Worm (Caenorhabditis elegans) whole organism, L3 larva: ENCODE data around the gene srbc-9.

Experiments used
- R02D3.7 ChIP-seq: fragments of 150-350 bp; optimal IDR thresholded peaks from 2 replicates; lab custom pipeline; 2014; ENCODE audit warnings: missing biosample characterization, missing genetic modification characterization
- ZK546.5 ChIP-seq: sonication (generic microtip); optimal IDR thresholded peaks from 2 replicates; lab custom pipeline; 2017; ENCODE audit warnings: missing biosample characterization, missing genetic modification characterization
- aly-2 ChIP-seq: fragments of 150-350 bp; optimal IDR thresholded peaks from 2 replicates; lab custom pipeline; 2014; ENCODE audit warnings: missing biosample characterization, missing genetic modification characterization
- ama-1 ChIP-seq: fragments of 150-350 bp; optimal IDR thresholded peaks from 2 replicates; lab custom pipeline; 2018
- ceh-28 ChIP-seq: fragments of 150-350 bp; optimal IDR thresholded peaks from 2 replicates; lab custom pipeline; 2014; ENCODE audit warnings: missing biosample characterization, missing genetic modification reagents, missing genetic modification characterization
- ceh-82 ChIP-seq: fragments of 150-350 bp; optimal IDR thresholded peaks from 2 replicates; lab custom pipeline; 2014; ENCODE audit warnings: missing biosample characterization, missing genetic modification characterization
- ceh-9 ChIP-seq: sonication (generic microtip); optimal IDR thresholded peaks from 2 replicates; lab custom pipeline; 2018; ENCODE audit warnings: missing biosample characterization, missing genetic modification characterization
- daf-12 ChIP-seq: fragments of 150-350 bp; optimal IDR thresholded peaks from 2 replicates; lab custom pipeline; 2014; ENCODE audit warnings: missing biosample characterization, missing genetic modification reagents, missing genetic modification characterization
- egl-27 ChIP-seq: sonication (generic microtip); optimal IDR thresholded peaks from 4 replicates; lab custom pipeline; 2017; ENCODE audit warnings: missing biosample characterization, missing genetic modification reagents, missing genetic modification characterization
- egl-5 ChIP-seq: fragments of 150-350 bp; optimal IDR thresholded peaks from 2 replicates; lab custom pipeline; 2017; ENCODE audit warnings: missing biosample characterization, missing genetic modification reagents, missing genetic modification characterization, inconsistent platforms
- elt-1 ChIP-seq: fragments of 150-350 bp; optimal IDR thresholded peaks from 2 replicates; lab custom pipeline; 2014; ENCODE audit warnings: missing biosample characterization, missing genetic modification characterization
- elt-2 ChIP-seq: sonication (generic microtip); optimal IDR thresholded peaks from 2 replicates; lab custom pipeline; 2016; ENCODE audit warnings: missing genetic modification reagents, mild to moderate bottlenecking, missing genetic modification characterization, missing compliant biosample characterization
- elt-3 ChIP-seq, 3 experiments: fragments of 150-350 bp in 1 of 3; sonication (generic microtip) in 2 of 3; optimal IDR thresholded peaks; 2 replicates in 2 of 3; 4 replicates in 1 of 3; lab custom pipeline; 2014 to 2017; ENCODE audit warnings: missing biosample characterization in 3 of 3, missing genetic modification characterization in 3 of 3
- eor-1 ChIP-seq, 2 experiments: fragments of 150-350 bp; optimal IDR thresholded peaks; 2 replicates each; lab custom pipeline; 2014 to 2018; ENCODE audit warnings: missing biosample characterization in 2 of 2, missing genetic modification characterization in 2 of 2
- fkh-2 ChIP-seq: fragments of 150-350 bp; optimal IDR thresholded peaks from 2 replicates; lab custom pipeline; 2014; ENCODE audit warnings: missing biosample characterization, missing genetic modification reagents, missing genetic modification characterization
- fos-1 ChIP-seq: fragments of 150-350 bp; optimal IDR thresholded peaks from 2 replicates; lab custom pipeline; 2014; ENCODE audit warnings: missing biosample characterization, missing genetic modification characterization
- hmg-11 ChIP-seq: sonication (generic microtip); optimal IDR thresholded peaks from 2 replicates; lab custom pipeline; 2016; ENCODE audit warnings: missing genetic modification characterization, missing compliant biosample characterization
- jun-1 ChIP-seq: fragments of 150-350 bp; optimal IDR thresholded peaks from 2 replicates; lab custom pipeline; 2014; ENCODE audit warnings: missing biosample characterization, missing genetic modification reagents, missing genetic modification characterization
- lin-15B ChIP-seq: fragments of 150-350 bp; optimal IDR thresholded peaks from 2 replicates; lab custom pipeline; 2014; ENCODE audit warnings: missing biosample characterization, missing genetic modification characterization
- lin-39 ChIP-seq: fragments of 150-350 bp; optimal IDR thresholded peaks from 2 replicates; lab custom pipeline; 2018; ENCODE audit warnings: missing biosample characterization, missing genetic modification reagents, missing genetic modification characterization
- lsy-12 ChIP-seq: sonication (generic microtip); optimal IDR thresholded peaks from 2 replicates; lab custom pipeline; 2016; ENCODE audit warnings: mild to moderate bottlenecking, missing genetic modification characterization, missing compliant biosample characterization
- mdl-1 ChIP-seq: fragments of 150-350 bp; optimal IDR thresholded peaks from 2 replicates; lab custom pipeline; 2014; ENCODE audit warnings: missing biosample characterization, missing genetic modification characterization
- nfya-1 ChIP-seq: sonication (generic microtip); optimal IDR thresholded peaks from 2 replicates; lab custom pipeline; 2017; ENCODE audit warnings: missing genetic modification characterization, mild to moderate bottlenecking, missing compliant biosample characterization, antibody characterized with exemption, moderate library complexity; ENCODE audit not compliant: insufficient read depth
- nhr-11 ChIP-seq: fragments of 150-350 bp; optimal IDR thresholded peaks from 2 replicates; lab custom pipeline; 2014; ENCODE audit warnings: missing biosample characterization, missing genetic modification characterization
- nhr-12 ChIP-seq: fragments of 150-350 bp; optimal IDR thresholded peaks from 2 replicates; lab custom pipeline; 2014; ENCODE audit warnings: missing biosample characterization, missing genetic modification characterization
- nhr-23 ChIP-seq: fragments of 150-350 bp; optimal IDR thresholded peaks from 2 replicates; lab custom pipeline; 2014; ENCODE audit warnings: missing biosample characterization, missing genetic modification reagents, missing genetic modification characterization
- nhr-25 ChIP-seq: sonication (generic microtip); optimal IDR thresholded peaks from 2 replicates; lab custom pipeline; 2017; ENCODE audit warnings: missing biosample characterization, missing genetic modification characterization
- nhr-28 ChIP-seq: fragments of 150-350 bp; optimal IDR thresholded peaks from 2 replicates; lab custom pipeline; 2014; ENCODE audit warnings: missing biosample characterization, missing genetic modification characterization
- nhr-43 ChIP-seq: sonication (generic microtip); optimal IDR thresholded peaks from 2 replicates; lab custom pipeline; 2016; ENCODE audit warnings: mild to moderate bottlenecking, missing genetic modification characterization, missing compliant biosample characterization; ENCODE audit not compliant: poor library complexity, severe bottlenecking
- nhr-67 ChIP-seq: fragments of 150-350 bp; optimal IDR thresholded peaks from 2 replicates; lab custom pipeline; 2014; ENCODE audit warnings: missing biosample characterization, missing genetic modification characterization
- nhr-76 ChIP-seq: fragments of 150-350 bp; sonication (generic microtip); optimal IDR thresholded peaks from 5 replicates; lab custom pipeline; 2014; ENCODE audit warnings: missing biosample characterization, missing genetic modification characterization
- pha-4 ChIP-seq: fragments of 150-350 bp; optimal IDR thresholded peaks from 2 replicates; lab custom pipeline; 2014; ENCODE audit warnings: missing biosample characterization, missing genetic modification reagents, missing genetic modification characterization
- pqm-1 ChIP-seq: fragments of 150-350 bp; optimal IDR thresholded peaks from 2 replicates; lab custom pipeline; 2017; ENCODE audit warnings: missing biosample characterization, missing genetic modification characterization, inconsistent platforms
- sea-2 ChIP-seq: fragments of 150-350 bp; sonication (generic microtip); optimal IDR thresholded peaks from 4 replicates; lab custom pipeline; 2014; ENCODE audit warnings: missing biosample characterization, missing genetic modification reagents, missing genetic modification characterization
- skn-1 ChIP-seq: fragments of 150-350 bp; optimal IDR thresholded peaks from 2 replicates; lab custom pipeline; 2014; ENCODE audit warnings: missing biosample characterization, missing genetic modification characterization
- snpc-4 ChIP-seq: fragments of 150-350 bp; optimal IDR thresholded peaks from 2 replicates; lab custom pipeline; 2014; ENCODE audit warnings: missing biosample characterization, missing genetic modification characterization
- tbx-2 ChIP-seq: sonication (generic microtip); optimal IDR thresholded peaks from 2 replicates; lab custom pipeline; 2016; ENCODE audit warnings: mild to moderate bottlenecking, missing genetic modification characterization, missing compliant biosample characterization
- unc-39 ChIP-seq: sonication (generic microtip); optimal IDR thresholded peaks from 4 replicates; lab custom pipeline; 2017; ENCODE audit warnings: missing biosample characterization, missing genetic modification characterization
- unc-62 ChIP-seq: fragments of 150-350 bp; sonication (generic microtip); optimal IDR thresholded peaks from 4 replicates; lab custom pipeline; 2014; ENCODE audit warnings: missing biosample characterization, missing genetic modification reagents, missing genetic modification characterization
- zag-1 ChIP-seq: fragments of 150-350 bp; optimal IDR thresholded peaks from 2 replicates; lab custom pipeline; 2014; ENCODE audit warnings: missing biosample characterization, missing genetic modification characterization
- ztf-11 ChIP-seq: fragments of 150-350 bp; optimal IDR thresholded peaks from 2 replicates; lab custom pipeline; 2014; ENCODE audit warnings: missing biosample characterization, missing genetic modification characterization
- ztf-4 ChIP-seq: fragments of 150-350 bp; optimal IDR thresholded peaks from 2 replicates; lab custom pipeline; 2014; ENCODE audit warnings: missing biosample characterization, missing genetic modification characterization

The srbc-9 gene

DNA sequence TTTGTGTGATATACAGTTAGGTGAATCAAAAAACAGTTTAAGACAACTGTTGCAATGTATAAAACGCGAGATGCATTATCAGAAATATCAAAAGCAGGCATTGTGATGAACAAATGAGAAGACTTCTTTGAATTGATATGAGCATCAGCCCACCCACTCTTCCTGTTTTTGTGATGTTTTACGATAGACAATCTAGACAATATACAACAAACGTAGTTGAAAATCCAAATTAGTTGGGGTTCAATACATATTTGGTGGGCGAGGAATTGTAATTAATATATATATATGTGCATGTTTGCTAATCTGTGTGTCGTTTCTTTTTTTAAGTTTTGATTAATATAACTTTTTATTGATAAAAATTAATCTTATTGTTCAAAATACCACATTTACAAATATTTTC lies 17.4 kb downstream of the srbc-9 start, which contains the start of gene str-28:
Gene str-28, minus strand, starts transcription at position 101 of the 400 bp plus-strand sequence.
- no peak for TF ChIP-seq ceh-9 (tag; lab: Kevin White, UChicago)
- TF ChIP-seq aly-2 (tag; lab: Kevin White, UChicago): no peak
- TF ChIP-seq ceh-82 (tag; lab: Kevin White, UChicago): no peak
- no peak for TF ChIP-seq nhr-23 (tag; lab: Kevin White, UChicago)
- TF ChIP-seq ztf-11: no peak
- TF ChIP-seq eor-1 (tag; optimal IDR thresholded peaks at IDR 0.05; lab: Kevin White, UChicago): no peak
- TF ChIP-seq ZK546.5: no peak
- TF ChIP-seq elt-3 (tag; optimal IDR thresholded peaks at IDR 0.05; lab: Kevin White, UChicago): no peak
- TF ChIP-seq ztf-4 (tag; lab: Kevin White, UChicago): no peak
- TF ChIP-seq zag-1 (tag; lab: Kevin White, UChicago): no peak
- TF ChIP-seq nhr-12: no peak
- TF ChIP-seq lin-39 (tag; lab: Kevin White, UChicago): no peak
- no peak for TF ChIP-seq skn-1 (tag; lab: Kevin White, UChicago)
- no peak for TF ChIP-seq tbx-2
- no peak for TF ChIP-seq R02D3.7 (tag; lab: Kevin White, UChicago)
- no peak for TF ChIP-seq elt-2 (tag; lab: Kevin White, UChicago)
- no peak for TF ChIP-seq sea-2
- TF ChIP-seq daf-12: no peak
- TF ChIP-seq, all 47 proteins: peak for 0

DNA sequence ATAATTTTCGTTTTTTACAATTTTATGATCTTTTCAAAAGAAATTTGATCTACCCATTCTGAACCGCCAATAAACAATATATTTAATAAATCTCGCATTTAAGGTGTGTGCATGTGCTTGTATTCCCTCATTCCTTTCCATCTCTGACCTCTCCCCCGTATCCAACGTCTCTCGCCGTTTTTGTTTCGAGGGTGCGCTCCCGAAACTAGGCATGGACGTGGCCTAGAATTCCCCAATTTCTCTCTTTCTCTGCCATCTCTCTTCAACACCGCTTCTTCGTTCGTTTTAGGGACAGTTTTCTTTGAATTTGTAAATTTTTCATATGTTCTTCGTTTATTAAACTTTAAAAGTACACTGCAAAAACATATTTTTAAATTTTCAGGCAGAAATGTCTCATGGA lies 24.7 kb downstream of the srbc-9 start, which contains the start of gene F25E5.1:
Gene F25E5.1, plus strand, starts transcription at position 376 of the 400 bp plus-strand sequence.
- TF ChIP-seq mdl-1 (tag; lab: Kevin White, UChicago) (no peak), tbx-2 (no peak), nhr-67 (tag; lab: Kevin White, UChicago) (no peak), ZK546.5 (no peak), elt-1 (tag; lab: Kevin White, UChicago) (no peak), hmg-11 (tag; lab: Kevin White, UChicago) (peak; percentile 80), nhr-76 (tag; lab: Kevin White, UChicago) (no peak), snpc-4 (tag; lab: Kevin White, UChicago) (peak; percentile 76), elt-2 (tag; lab: Kevin White, UChicago) (peak; percentile 40), aly-2 (tag; lab: Kevin White, UChicago) (no peak), nhr-43 (tag; lab: Kevin White, UChicago) (peak; percentile 57), ceh-28 (no peak), ztf-11 (no peak), pqm-1 (peak; percentile 39), sea-2 (no peak), jun-1 (tag; lab: Kevin White, UChicago) (no peak), unc-39 (tag; lab: Kevin White, UChicago) (no peak), egl-5 (tag; lab: Kevin White, UChicago) (peak; percentile 50), pha-4 (no peak), nhr-28 (tag; lab: Kevin White, UChicago) (no peak), nfya-1 (peak; percentile 71), fos-1 (no peak), skn-1 (tag; lab: Kevin White, UChicago) (no peak), nhr-25 (peak; percentile 65), fkh-2 (tag; lab: Kevin White, UChicago) (no peak), egl-27 (tag; lab: Kevin White, UChicago) (no peak), unc-62 (GFP tag; lab: Kevin White, UChicago) (no peak), nhr-11 (tag; lab: Kevin White, UChicago) (no peak), lin-15B (peak; percentile 77), ceh-82 (tag; lab: Kevin White, UChicago) (no peak), lsy-12 (tag; lab: Kevin White, UChicago) (no peak), nhr-23 (tag; lab: Kevin White, UChicago) (no peak), ama-1 (no peak)

DNA sequence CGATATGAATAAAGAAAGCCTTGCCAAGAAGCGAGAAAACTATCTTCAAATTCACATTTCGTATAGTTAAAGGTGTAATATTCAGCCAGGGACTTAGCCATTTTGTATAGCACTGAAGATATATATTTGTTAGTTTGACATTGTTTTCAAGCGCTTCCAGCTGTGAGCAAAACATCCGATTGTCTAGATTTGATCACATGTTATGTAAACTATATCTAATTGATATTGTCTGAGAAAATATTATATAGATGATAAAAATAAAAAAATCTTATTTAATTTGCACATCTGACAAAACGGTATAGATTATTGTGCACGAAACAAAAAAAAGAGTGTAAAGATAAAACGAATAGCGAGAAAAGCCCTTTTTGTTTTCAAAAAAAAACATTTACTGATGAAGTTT lies 25.5 kb downstream of the srbc-9 start, which contains the start of gene srh-89:
Gene srh-89, minus strand, starts transcription at position 101 of the 400 bp plus-strand sequence.
- TF ChIP-seq fos-1: no peak
- no peak for TF ChIP-seq ceh-28
- TF ChIP-seq ceh-9 (tag; lab: Kevin White, UChicago): no peak
- no peak for TF ChIP-seq lin-39 (tag; lab: Kevin White, UChicago)
- no peak for TF ChIP-seq elt-3 (tag; optimal IDR thresholded peaks at IDR 0.05; lab: Kevin White, UChicago)
- TF ChIP-seq nhr-28 (tag; lab: Kevin White, UChicago): no peak
- TF ChIP-seq lsy-12 (tag; lab: Kevin White, UChicago): no peak
